Worm (Caenorhabditis elegans): ENCODE data around the gene sqst-5.
A peak's percentile ranks its signal among the peaks of the same experiment; 100 is the strongest.
"Not testable (repeated sequence)": the region's sequence is repeated elsewhere in the genome, so short reads cannot be mapped to it uniquely, and the experiment has no call there.

Gene sqst-5

ce11 chrIII:117857-118256, 29.6 kb downstream of the sqst-5 start:
- TF ChIP-seq ztf-7 (tag; optimal IDR thresholded peaks at IDR 0.05) (no peak), tag-97 (GFP tag; IDR thresholded peaks at IDR 0.05) (no peak), aha-1 (tag) (peak; percentile 91), lin-29 (GFP tag; IDR thresholded peaks at IDR 0.05) (no peak), dmd-9 (GFP tag; IDR thresholded peaks at IDR 0.05) (no peak), nhr-28 (tag; optimal IDR thresholded peaks at IDR 0.05) (no peak)

- TF ChIP-seq egl-43 (GFP tag; IDR thresholded peaks at IDR 0.05) (no peak), unc-62 (GFP tag; optimal IDR thresholded peaks at IDR 0.05 in 1 of 2) (peak in 1 of 2 experiments; percentile 59), unc-62 (tag; optimal IDR thresholded peaks at IDR 0.05) (no peak), lin-15B (tag; optimal IDR thresholded peaks at IDR 0.05) (no peak), aha-1 (tag) (no peak)
These were observed 30.2 kb downstream of the sqst-5 start, which contains the start of gene C29F9.5 for ce11 chrIII:117210-117609. TSS of gene C29F9.5 (plus strand) at chrIII:117510.

ce11 chrIII:114603-115002, 32.8 kb downstream of the sqst-5 start, which contains the start of gene C29F9.6:
TSS of gene C29F9.6 (plus strand) at chrIII:114903.
- TF ChIP-seq ama-1 (optimal IDR thresholded peaks at IDR 0.05) (no peak), fos-1 (tag; optimal IDR thresholded peaks at IDR 0.05) (no peak), pqm-1 (tag; optimal IDR thresholded peaks at IDR 0.05) (no peak), lin-39 (tag; optimal IDR thresholded peaks at IDR 0.05) (no peak), cey-2 (tag; optimal IDR thresholded peaks at IDR 0.05; ENCODE audit: borderline replicate concordance, insufficient read depth) (no peak), aha-1 (tag) (no peak), hif-1 (tag; optimal IDR thresholded peaks at IDR 0.05) (no peak), unc-62 (GFP tag; optimal IDR thresholded peaks at IDR 0.05 in 1 of 2) (no peak), unc-62 (tag; optimal IDR thresholded peaks at IDR 0.05) (no peak), zag-1 (tag; optimal IDR thresholded peaks at IDR 0.05) (no peak), dmd-6 (GFP tag; IDR thresholded peaks at IDR 0.05) (no peak), rbr-2 (tag; optimal IDR thresholded peaks at IDR 0.05) (no peak), lim-7 (GFP tag; IDR thresholded peaks at IDR 0.05) (no peak), unc-130 (GFP tag; optimal IDR thresholded peaks at IDR 0.05) (no peak), hmg-1.1 (GFP tag; IDR thresholded peaks at IDR 0.05) (no peak), mdt-29 (GFP tag; IDR thresholded peaks at IDR 0.05) (no peak), ceh-20 (GFP tag; IDR thresholded peaks at IDR 0.05) (no peak), dpl-1 (GFP tag; optimal IDR thresholded peaks at IDR 0.05) (no peak)

DNA sequence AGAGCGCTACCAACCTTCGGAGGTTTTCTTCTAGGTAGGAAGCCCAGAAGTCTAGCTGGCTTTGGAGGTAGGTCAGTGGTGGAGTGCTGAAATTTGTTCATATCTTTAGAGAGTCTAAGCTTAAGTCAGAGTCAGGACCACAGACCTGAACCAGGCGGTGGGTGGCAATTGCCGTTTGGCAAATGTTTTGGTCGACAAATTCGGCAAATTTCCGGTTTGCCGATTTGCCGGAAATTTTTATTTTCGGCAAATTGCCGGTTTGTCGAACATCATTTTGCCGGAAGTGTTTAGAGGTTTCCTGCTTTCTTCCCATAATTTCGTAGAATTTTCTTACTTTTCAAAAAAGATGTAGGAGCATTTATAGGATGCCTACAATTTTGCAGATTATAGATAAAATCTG, 48.6 kb downstream of the sqst-5 start, which contains the start of gene C29F9.9:
TSS of gene C29F9.9 (minus strand) at position 101 of the 400 bp plus-strand sequence.
- not testable (repeated sequence) for TF ChIP-seq D1046.2 (GFP tag; IDR thresholded peaks at IDR 0.05); tag-97 (GFP tag; IDR thresholded peaks at IDR 0.05); attf-4 (tag; optimal IDR thresholded peaks at IDR 0.05)

DNA sequence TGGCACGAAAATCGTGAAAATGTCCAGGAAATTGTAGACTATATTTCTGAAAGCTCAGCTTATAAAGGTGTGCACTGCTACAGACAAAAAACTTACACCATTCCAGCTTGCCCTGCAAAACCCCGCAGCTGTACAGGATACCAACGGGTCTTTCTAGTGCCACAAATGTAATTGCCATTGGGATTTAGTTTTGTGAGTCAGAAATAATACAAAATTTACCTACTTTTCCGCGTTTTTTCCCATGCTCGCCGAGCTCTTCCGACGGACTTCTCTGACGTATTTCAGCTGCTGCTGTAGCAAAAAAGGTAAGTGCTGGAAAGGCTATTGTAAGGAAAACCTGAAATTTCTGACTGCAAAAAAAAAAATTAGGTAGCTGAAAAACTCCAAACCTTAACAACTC, 50.4 kb downstream of the sqst-5 start, which contains the start of gene C29F9.8:
TSS of gene C29F9.8 (minus strand) at position 101 of the 400 bp plus-strand sequence.
- not testable (repeated sequence) for TF ChIP-seq F26F4.8 (GFP tag; conservative IDR thresholded peaks at IDR 0.05); hmg-1.1 (GFP tag; IDR thresholded peaks at IDR 0.05); nhr-11 (tag; optimal IDR thresholded peaks at IDR 0.05)

Measured in whole organism, L4 larva.